Fruit fly (Drosophila melanogaster) whole organism, wandering third instar larva: Measurements from ENCODE around the gene CG6006.

Source experiments
- Abd-B ChIP-seq: fragments of >200 bp; optimal IDR thresholded peaks from 2 replicates; lab custom pipeline; 2017; ENCODE audit warnings: missing biosample characterization, missing genetic modification characterization
- CG32264 ChIP-seq: fragments of 200-800 bp; sonication (Bioruptor generic); optimal IDR thresholded peaks from 2 replicates; lab custom pipeline; 2016; ENCODE audit warnings: missing biosample characterization, missing genetic modification characterization
- CG9705 ChIP-seq: fragments of 200-800 bp; sonication (Bioruptor generic); optimal IDR thresholded peaks from 2 replicates; lab custom pipeline; 2018; ENCODE audit warnings: missing biosample characterization, mild to moderate bottlenecking, missing genetic modification characterization
- CrebA ChIP-seq: fragments of 200-800 bp; sonication (Bioruptor generic); optimal IDR thresholded peaks from 2 replicates; lab custom pipeline; 2016; ENCODE audit warnings: missing biosample characterization, mild to moderate bottlenecking, missing genetic modification characterization, borderline replicate concordance
- Dfd ChIP-seq: fragments of >200 bp; optimal IDR thresholded peaks from 2 replicates; lab custom pipeline; 2017; ENCODE audit warnings: missing biosample characterization, missing genetic modification characterization
- Dif ChIP-seq: fragments of 200-275, 200-300 bp; sonication (Bioruptor generic); optimal IDR thresholded peaks from 2 replicates; lab custom pipeline; 2018; ENCODE audit warnings: missing biosample characterization, missing genetic modification characterization; ENCODE audit not compliant: partially characterized antibody
- GATAd ChIP-seq: sonication (Bioruptor generic); optimal IDR thresholded peaks from 2 replicates; lab custom pipeline; 2016; ENCODE audit warnings: missing biosample characterization, missing genetic modification characterization
- HLH106 ChIP-seq: fragments of 200-800 bp; optimal IDR thresholded peaks from 3 replicates; lab custom pipeline; 2019; ENCODE audit warnings: missing biosample characterization, mild to moderate bottlenecking, missing genetic modification characterization, moderate library complexity
- Hnf4 ChIP-seq: fragments of 200-800 bp; sonication (Bioruptor generic); optimal IDR thresholded peaks from 2 replicates; lab custom pipeline; 2016; ENCODE audit warnings: missing biosample characterization, mild to moderate bottlenecking, missing genetic modification characterization
- Hr78 ChIP-seq: fragments of >200 bp; optimal IDR thresholded peaks from 2 replicates; lab custom pipeline; 2017; ENCODE audit warnings: missing biosample characterization, missing genetic modification characterization
- Hr83 ChIP-seq: fragments of 200-300 bp; sonication (Bioruptor generic); optimal IDR thresholded peaks from 2 replicates; lab custom pipeline; 2016; ENCODE audit warnings: missing biosample characterization, mild to moderate bottlenecking, missing genetic modification characterization, moderate library complexity; ENCODE audit not compliant: poor library complexity, severe bottlenecking
- Jra ChIP-seq: sonication (Bioruptor generic); optimal IDR thresholded peaks from 2 replicates; lab custom pipeline; 2016; ENCODE audit warnings: missing biosample characterization, missing genetic modification characterization
- Mio ChIP-seq: sonication (Bioruptor generic); optimal IDR thresholded peaks from 2 replicates; lab custom pipeline; 2016; ENCODE audit warnings: missing biosample characterization, missing genetic modification characterization
- Myc ChIP-seq: fragments of >200 bp; optimal IDR thresholded peaks from 2 replicates; lab custom pipeline; 2017
- N ChIP-seq: fragments of >200 bp; optimal IDR thresholded peaks from 2 replicates; lab custom pipeline; 2018; ENCODE audit warnings: missing biosample characterization, missing external identifiers, missing genetic modification characterization
- OdsH ChIP-seq: fragments of 200-800 bp; sonication (Bioruptor generic); optimal IDR thresholded peaks from 2 replicates; lab custom pipeline; 2016; ENCODE audit warnings: missing biosample characterization, mild to moderate bottlenecking, missing genetic modification characterization
- Rel ChIP-seq, 2 experiments: fragments of 200-800 bp; sonication (Bioruptor generic) in 1 of 2; optimal IDR thresholded peaks; 2 replicates in 1 of 2; 3 replicates in 1 of 2; lab custom pipeline; 2016 to 2019; ENCODE audit warnings: mild to moderate bottlenecking in 2 of 2, missing biosample characterization in 2 of 2, missing genetic modification characterization in 2 of 2, moderate library complexity in 1 of 2
- Sp1 ChIP-seq: fragments of 200-800 bp; sonication (Bioruptor generic); optimal IDR thresholded peaks from 3 replicates; lab custom pipeline; 2019; ENCODE audit warnings: missing biosample characterization, mild to moderate bottlenecking, missing genetic modification characterization, moderate library complexity
- Vsx2 ChIP-seq: fragments of 200-300, 225-300 bp; sonication (Bioruptor generic); optimal IDR thresholded peaks from 2 replicates; lab custom pipeline; 2018; ENCODE audit warnings: missing biosample characterization, missing genetic modification characterization; ENCODE audit not compliant: partially characterized antibody
- br ChIP-seq: fragments of 200-800 bp; sonication (Bioruptor generic); optimal IDR thresholded peaks from 2 replicates; lab custom pipeline; 2016; ENCODE audit warnings: missing biosample characterization, missing genetic modification characterization
- brk ChIP-seq: fragments of 200-800 bp; sonication (Bioruptor generic); optimal IDR thresholded peaks from 2 replicates; lab custom pipeline; 2016; ENCODE audit warnings: missing biosample characterization, mild to moderate bottlenecking, missing genetic modification characterization
- dl ChIP-seq, 2 experiments: fragments of 175-275, 200-275 bp in 1 of 2; fragments of 200-275 bp in 1 of 2; sonication (Bioruptor generic); optimal IDR thresholded peaks; lab custom pipeline; 2018; ENCODE audit warnings: mild to moderate bottlenecking in 2 of 2, missing biosample characterization in 2 of 2, missing genetic modification characterization in 2 of 2, moderate library complexity in 2 of 2; ENCODE audit not compliant: partially characterized antibody in 2 of 2, insufficient read depth in 1 of 2
- dmrt93B ChIP-seq: fragments of 200-800 bp; sonication (Bioruptor generic); optimal IDR thresholded peaks from 2 replicates; lab custom pipeline; 2018; ENCODE audit warnings: missing biosample characterization, mild to moderate bottlenecking, missing genetic modification characterization
- dsf ChIP-seq: sonication (Bioruptor generic); optimal IDR thresholded peaks from 2 replicates; lab custom pipeline; 2016; ENCODE audit warnings: missing biosample characterization, missing genetic modification characterization, borderline replicate concordance
- ey ChIP-seq: fragments of 200-800 bp; sonication (Bioruptor generic); optimal IDR thresholded peaks from 2 replicates; lab custom pipeline; 2016; ENCODE audit warnings: missing biosample characterization, missing genetic modification characterization
- foxo ChIP-seq, 2 experiments: fragments of 200-800 bp; sonication (Bioruptor generic); optimal IDR thresholded peaks; 2 replicates in 1 of 2; 3 replicates in 1 of 2; lab custom pipeline; 2016 to 2017; ENCODE audit warnings: missing biosample characterization in 2 of 2, missing genetic modification characterization in 2 of 2
- fru ChIP-seq: fragments of 200-800 bp; sonication (Bioruptor generic); optimal IDR thresholded peaks from 3 replicates; lab custom pipeline; 2016; ENCODE audit warnings: missing biosample characterization, mild to moderate bottlenecking, missing genetic modification characterization
- h ChIP-seq: fragments of 200-800 bp; sonication (Bioruptor generic); optimal IDR thresholded peaks from 3 replicates; lab custom pipeline; 2016; ENCODE audit warnings: missing biosample characterization, mild to moderate bottlenecking, missing genetic modification characterization
- jim ChIP-seq: fragments of 175-275, 200-325 bp; sonication (Bioruptor generic); optimal IDR thresholded peaks from 2 replicates; lab custom pipeline; 2016; ENCODE audit warnings: missing biosample characterization, mild to moderate bottlenecking, missing genetic modification characterization
- lola ChIP-seq: fragments of >200 bp; optimal IDR thresholded peaks from 2 replicates; lab custom pipeline; 2017; ENCODE audit warnings: missing biosample characterization, missing genetic modification characterization
- pan ChIP-seq: fragments of >200 bp; optimal IDR thresholded peaks from 2 replicates; lab custom pipeline; 2017
- psq ChIP-seq: fragments of 200-800 bp; sonication (Bioruptor generic); optimal IDR thresholded peaks from 3 replicates; lab custom pipeline; 2017; ENCODE audit warnings: missing biosample characterization, mild to moderate bottlenecking, missing genetic modification characterization, moderate library complexity
- rgr ChIP-seq: fragments of 200-800 bp; sonication (Bioruptor generic); optimal IDR thresholded peaks from 3 replicates; lab custom pipeline; 2016; ENCODE audit warnings: missing biosample characterization, mild to moderate bottlenecking, missing genetic modification characterization
- sage ChIP-seq: fragments of 200-800 bp; sonication (Bioruptor generic); optimal IDR thresholded peaks from 2 replicates; lab custom pipeline; 2016; ENCODE audit warnings: missing biosample characterization, mild to moderate bottlenecking, missing genetic modification characterization
- sv ChIP-seq: fragments of 200-800 bp; sonication (Bioruptor generic); optimal IDR thresholded peaks from 3 replicates; lab custom pipeline; 2016; ENCODE audit warnings: missing biosample characterization, missing genetic modification characterization
- tai ChIP-seq: sonication (Bioruptor generic); optimal IDR thresholded peaks from 2 replicates; lab custom pipeline; 2016; ENCODE audit warnings: missing biosample characterization, missing genetic modification characterization
- usp ChIP-seq: fragments of >200 bp; optimal IDR thresholded peaks from 2 replicates; lab custom pipeline; 2017; ENCODE audit warnings: missing biosample characterization, missing genetic modification characterization
- woc ChIP-seq: sonication (Bioruptor generic); optimal IDR thresholded peaks from 2 replicates; lab custom pipeline; 2016; ENCODE audit warnings: missing biosample characterization, mild to moderate bottlenecking, missing genetic modification characterization

Gene CG6006

DNA sequence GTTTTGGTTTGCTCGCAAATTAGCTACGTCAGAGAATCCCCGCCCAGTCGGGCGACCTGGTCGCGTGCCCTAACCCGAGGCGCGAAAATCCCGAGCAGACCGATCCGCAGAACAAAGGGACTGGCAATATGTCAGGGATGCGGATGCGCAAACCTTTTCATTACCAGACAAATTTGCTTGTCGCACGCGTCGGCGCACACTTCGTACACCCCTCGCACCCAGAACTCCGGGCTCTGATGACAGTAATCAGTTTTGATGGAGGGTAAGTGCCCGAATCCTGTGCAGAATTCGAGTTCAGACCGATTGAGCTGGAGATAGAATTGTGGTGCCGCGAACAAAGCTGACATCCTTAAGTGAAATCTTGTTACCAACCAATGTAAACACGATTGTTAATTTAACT is 2.4 kb upstream of the CG6006 start:
- no peak for TF ChIP-seq Hr83
- TF ChIP-seq CG9705: no peak
- TF ChIP-seq Rel (GFP tag; optimal IDR thresholded peaks at IDR 0.05; lab: Kevin White, UChicago): no peak
- no peak for TF ChIP-seq Rel (tag; optimal IDR thresholded peaks at IDR 0.05; lab: Kevin White, UChicago)
- no peak for TF ChIP-seq Dfd (GFP tag; lab: Kevin White, UChicago)
- no peak for TF ChIP-seq woc (GFP tag; lab: Kevin White, UChicago)
- no peak for TF ChIP-seq usp (GFP tag; lab: Kevin White, UChicago)
- TF ChIP-seq dl (GFP tag; optimal IDR thresholded peaks at IDR 0.05; lab: Kevin White, UChicago; ENCODE audit: insufficient read depth in 1 of 2, partially characterized antibody in 2 of 2): no peak
- TF ChIP-seq HLH106: no peak

DNA sequence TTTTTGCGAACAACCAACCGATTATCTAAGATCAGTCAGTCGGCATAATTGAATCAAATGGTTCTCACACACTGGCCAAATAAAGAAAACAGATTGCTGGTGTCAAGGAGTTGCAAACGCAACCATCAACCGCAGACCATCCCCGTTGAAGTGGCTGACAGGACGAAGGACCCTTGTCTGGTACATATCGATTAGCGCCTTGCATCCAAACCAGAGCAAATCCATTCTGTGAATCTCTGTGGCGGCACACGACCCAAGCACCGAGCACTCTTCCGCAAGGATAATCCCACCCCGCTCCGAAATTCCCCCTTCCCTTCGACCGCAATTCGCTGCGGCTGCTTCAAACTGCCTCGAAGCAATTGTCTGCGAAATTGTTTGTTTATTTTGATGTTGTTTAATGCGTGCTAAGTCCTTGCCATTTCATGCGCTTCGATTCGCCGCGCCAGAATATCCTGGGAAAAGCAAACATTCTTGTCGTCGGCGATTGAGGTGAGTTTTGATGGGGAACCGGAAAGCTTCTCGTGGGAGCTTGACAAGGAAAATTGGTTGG is 1.4 kb upstream of the CG6006 start:
- no peak for TF ChIP-seq brk (GFP tag; lab: Kevin White, UChicago)
- no peak for TF ChIP-seq dsf (GFP tag; lab: Kevin White, UChicago)
- no peak for TF ChIP-seq sage
- TF ChIP-seq dl (GFP tag; optimal IDR thresholded peaks at IDR 0.05; lab: Kevin White, UChicago; ENCODE audit: insufficient read depth in 1 of 2, partially characterized antibody in 2 of 2): no peak
- TF ChIP-seq GATAd (GFP tag; lab: Kevin White, UChicago): no peak

- TF ChIP-seq fru (GFP tag; lab: Kevin White, UChicago) (peak; percentile 14), Myc (lab: Kevin White, UChicago) (no peak), pan (no peak), dl (GFP tag; optimal IDR thresholded peaks at IDR 0.05; lab: Kevin White, UChicago; ENCODE audit: insufficient read depth in 1 of 2, partially characterized antibody in 2 of 2) (no peak), tai (GFP tag; lab: Kevin White, UChicago) (no peak), Jra (GFP tag; lab: Kevin White, UChicago) (no peak), CG32264 (peak; percentile 7), sage (no peak), dsf (GFP tag; lab: Kevin White, UChicago) (no peak), Sp1 (GFP tag; lab: Kevin White, UChicago) (peak; percentile 78), Hnf4 (peak; percentile 46), lola (no peak), psq (peak; percentile 39), CG9705 (no peak), Dfd (GFP tag; lab: Kevin White, UChicago) (no peak), Rel (GFP tag; optimal IDR thresholded peaks at IDR 0.05; lab: Kevin White, UChicago) (peak; percentile 13), Rel (tag; optimal IDR thresholded peaks at IDR 0.05; lab: Kevin White, UChicago) (peak; percentile 40), OdsH (peak; percentile 49), Hr83 (peak; percentile 50), GATAd (GFP tag; lab: Kevin White, UChicago) (no peak), dmrt93B (GFP tag; lab: Kevin White, UChicago) (no peak), Vsx2 (no peak), HLH106 (peak; percentile 31), br (GFP tag; lab: Kevin White, UChicago) (peak; percentile 51), Abd-B (no peak), Hr78 (GFP tag; lab: Kevin White, UChicago) (no peak), rgr (GFP tag; lab: Kevin White, UChicago) (peak; percentile 77), brk (GFP tag; lab: Kevin White, UChicago) (no peak), usp (GFP tag; lab: Kevin White, UChicago) (no peak), jim (GFP tag; lab: Kevin White, UChicago) (peak; percentile 48), woc (GFP tag; lab: Kevin White, UChicago) (no peak), ey (GFP tag; lab: Kevin White, UChicago) (no peak), Mio (GFP tag; lab: Kevin White, UChicago) (no peak), N (GFP tag; lab: Kevin White, UChicago) (no peak), sv (no peak), h (peak; percentile 12), foxo (GFP tag; optimal IDR thresholded peaks at IDR 0.05; lab: Kevin White, UChicago) (no peak), CrebA (GFP tag; lab: Kevin White, UChicago) (peak; percentile 14), Dif (GFP tag; lab: Kevin White, UChicago) (no peak)
Observed at dm6 chr3R:16154263-16154662, 519 bp upstream of the CG6006 start.
